Worm (Caenorhabditis elegans) whole organism, L2 larva: ENCODE measurements around the gene R06F6.12.
A peak's percentile ranks its signal among the peaks of the same experiment; 100 is the strongest.

Source experiments
- C34F6.9 ChIP-seq: fragments of 150-350 bp; optimal IDR thresholded peaks from 2 replicates; lab custom pipeline; 2014; ENCODE audit warnings: missing biosample characterization, missing genetic modification characterization
- F13H6.1 ChIP-seq: sonication (generic microtip); optimal IDR thresholded peaks from 2 replicates; lab custom pipeline; 2016; ENCODE audit warnings: missing genetic modification characterization, missing compliant biosample characterization
- R02D3.7 ChIP-seq: fragments of 150-350 bp; optimal IDR thresholded peaks from 2 replicates; lab custom pipeline; 2014; ENCODE audit warnings: missing biosample characterization, missing genetic modification characterization
- ZK546.5 ChIP-seq: sonication (generic microtip); optimal IDR thresholded peaks from 2 replicates; lab custom pipeline; 2017; ENCODE audit warnings: missing biosample characterization, missing genetic modification characterization
- alr-1 ChIP-seq: fragments of 150-350 bp; optimal IDR thresholded peaks from 2 replicates; lab custom pipeline; 2014; ENCODE audit warnings: missing biosample characterization, missing genetic modification characterization
- aly-2 ChIP-seq: fragments of 150-350 bp; optimal IDR thresholded peaks from 2 replicates; lab custom pipeline; 2014; ENCODE audit warnings: missing biosample characterization, missing genetic modification characterization
- ama-1 ChIP-seq: fragments of 150-350 bp; optimal IDR thresholded peaks from 2 replicates; lab custom pipeline; 2018; ENCODE audit warnings: inconsistent platforms
- blmp-1 ChIP-seq: sonication (generic microtip); optimal IDR thresholded peaks from 2 replicates; lab custom pipeline; 2017; ENCODE audit warnings: missing genetic modification characterization, mild to moderate bottlenecking, missing compliant biosample characterization, antibody characterized with exemption, moderate library complexity; ENCODE audit not compliant: insufficient read depth
- ceh-82 ChIP-seq: fragments of 150-350 bp; optimal IDR thresholded peaks from 2 replicates; lab custom pipeline; 2014; ENCODE audit warnings: missing biosample characterization, missing genetic modification characterization
- dmd-4 ChIP-seq: sonication (generic microtip); optimal IDR thresholded peaks from 2 replicates; lab custom pipeline; 2017; ENCODE audit warnings: missing biosample characterization, missing genetic modification characterization
- elt-3 ChIP-seq: sonication (generic microtip); optimal IDR thresholded peaks from 2 replicates; lab custom pipeline; 2017; ENCODE audit warnings: missing biosample characterization, missing genetic modification characterization
- gmeb-1 ChIP-seq: fragments of 150-350 bp; optimal IDR thresholded peaks from 2 replicates; lab custom pipeline; 2014; ENCODE audit warnings: missing biosample characterization, missing genetic modification characterization
- lin-11 ChIP-seq: fragments of 150-350 bp; sonication (generic microtip); optimal IDR thresholded peaks from 2 replicates; lab custom pipeline; 2014; ENCODE audit warnings: missing biosample characterization, missing genetic modification characterization, inconsistent platforms, mixed read lengths
- lsy-2 ChIP-seq, 2 experiments: fragments of 150-350 bp in 1 of 2; sonication (generic microtip) in 1 of 2; optimal IDR thresholded peaks; 2 replicates each; lab custom pipeline; 2014 to 2017; ENCODE audit warnings: missing biosample characterization in 2 of 2, missing genetic modification characterization in 2 of 2
- mdl-1 ChIP-seq, 2 experiments: fragments of 150-350 bp in 1 of 2; sonication (generic microtip) in 1 of 2; optimal IDR thresholded peaks; 2 replicates each; lab custom pipeline; 2017; ENCODE audit warnings: missing biosample characterization in 2 of 2, missing genetic modification characterization in 2 of 2
- nhr-12 ChIP-seq: fragments of 150-350 bp; optimal IDR thresholded peaks from 2 replicates; lab custom pipeline; 2014; ENCODE audit warnings: missing biosample characterization, missing genetic modification characterization
- nhr-21 ChIP-seq: fragments of 150-350 bp; optimal IDR thresholded peaks from 2 replicates; lab custom pipeline; 2014; ENCODE audit warnings: missing biosample characterization, missing genetic modification characterization
- nhr-23 ChIP-seq: fragments of 150-350 bp; optimal IDR thresholded peaks from 2 replicates; lab custom pipeline; 2014; ENCODE audit warnings: missing biosample characterization, missing genetic modification reagents, missing genetic modification characterization
- nhr-237 ChIP-seq: fragments of 150-350 bp; optimal IDR thresholded peaks from 2 replicates; lab custom pipeline; 2014; ENCODE audit warnings: missing biosample characterization, missing genetic modification characterization
- nhr-25 ChIP-seq: fragments of 150-350 bp; sonication (generic microtip); optimal IDR thresholded peaks from 3 replicates; lab custom pipeline; 2014; ENCODE audit warnings: missing biosample characterization, missing genetic modification characterization
- nhr-6 ChIP-seq: fragments of 150-350 bp; optimal IDR thresholded peaks from 2 replicates; lab custom pipeline; 2014; ENCODE audit warnings: missing biosample characterization, missing genetic modification characterization
- nhr-77 ChIP-seq: fragments of 150-350 bp; optimal IDR thresholded peaks from 2 replicates; lab custom pipeline; 2014; ENCODE audit warnings: missing biosample characterization, missing genetic modification characterization
- peb-1 ChIP-seq: fragments of 150-350 bp; optimal IDR thresholded peaks from 2 replicates; lab custom pipeline; 2014; ENCODE audit warnings: missing biosample characterization, missing genetic modification characterization
- sem-4 ChIP-seq: fragments of 150-350 bp; optimal IDR thresholded peaks from 2 replicates; lab custom pipeline; 2014; ENCODE audit warnings: missing biosample characterization, missing genetic modification reagents, missing genetic modification characterization
- skn-1 ChIP-seq: sonication (generic microtip); optimal IDR thresholded peaks from 2 replicates; lab custom pipeline; 2017; ENCODE audit warnings: missing biosample characterization, missing genetic modification characterization
- sma-3 ChIP-seq: sonication (generic microtip); optimal IDR thresholded peaks from 2 replicates; lab custom pipeline; 2016; ENCODE audit warnings: missing genetic modification reagents, missing genetic modification characterization, missing compliant biosample characterization
- sma-9 ChIP-seq, 2 experiments: fragments of 150-350 bp in 1 of 2; sonication (generic microtip) in 1 of 2; optimal IDR thresholded peaks; 2 replicates each; lab custom pipeline; 2014 to 2016; ENCODE audit warnings: missing genetic modification characterization in 2 of 2, mild to moderate bottlenecking in 1 of 2, missing biosample characterization in 1 of 2, missing compliant biosample characterization in 1 of 2, missing genetic modification reagents in 1 of 2, moderate library complexity in 1 of 2
- snpc-4 ChIP-seq: fragments of 150-350 bp; optimal IDR thresholded peaks from 2 replicates; lab custom pipeline; 2014; ENCODE audit warnings: missing biosample characterization, missing genetic modification characterization
- unc-55 ChIP-seq: fragments of 150-350 bp; sonication (generic microtip); optimal IDR thresholded peaks from 3 replicates; lab custom pipeline; 2014; ENCODE audit warnings: missing biosample characterization, missing genetic modification reagents, missing genetic modification characterization
- ztf-1 ChIP-seq: fragments of 200-800 bp; sonication (Bioruptor generic); conservative IDR thresholded peaks from 2 replicates; pipeline ENCODE4 v1.3.6; 2022; ENCODE audit warnings: missing genetic modification characterization, missing compliant biosample characterization

R06F6.12 gene

DNA sequence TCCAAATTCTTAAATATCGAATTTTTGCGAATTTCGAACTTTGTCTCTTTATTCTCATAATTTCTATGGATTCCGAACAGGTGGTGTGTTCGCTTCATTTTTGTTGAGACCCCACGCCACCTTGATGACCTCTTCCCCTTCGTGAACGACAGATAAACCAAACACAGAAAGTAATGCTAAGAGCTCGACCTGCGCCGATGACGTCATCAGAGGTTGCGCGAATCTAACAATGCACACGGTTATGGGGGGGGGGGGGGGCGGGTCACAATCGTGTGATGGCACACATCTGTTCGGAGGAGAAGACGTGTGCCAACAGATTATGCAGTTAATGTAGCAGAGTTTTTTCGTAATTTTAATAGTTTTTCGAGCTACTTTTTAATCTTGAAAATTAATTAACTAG lies 39.6 kb downstream of the R06F6.12 start:
- TF ChIP-seq ZK546.5 (tag; lab: Kevin White, UChicago) (no peak), peb-1 (tag; lab: Kevin White, UChicago) (no peak), aly-2 (no peak)

DNA sequence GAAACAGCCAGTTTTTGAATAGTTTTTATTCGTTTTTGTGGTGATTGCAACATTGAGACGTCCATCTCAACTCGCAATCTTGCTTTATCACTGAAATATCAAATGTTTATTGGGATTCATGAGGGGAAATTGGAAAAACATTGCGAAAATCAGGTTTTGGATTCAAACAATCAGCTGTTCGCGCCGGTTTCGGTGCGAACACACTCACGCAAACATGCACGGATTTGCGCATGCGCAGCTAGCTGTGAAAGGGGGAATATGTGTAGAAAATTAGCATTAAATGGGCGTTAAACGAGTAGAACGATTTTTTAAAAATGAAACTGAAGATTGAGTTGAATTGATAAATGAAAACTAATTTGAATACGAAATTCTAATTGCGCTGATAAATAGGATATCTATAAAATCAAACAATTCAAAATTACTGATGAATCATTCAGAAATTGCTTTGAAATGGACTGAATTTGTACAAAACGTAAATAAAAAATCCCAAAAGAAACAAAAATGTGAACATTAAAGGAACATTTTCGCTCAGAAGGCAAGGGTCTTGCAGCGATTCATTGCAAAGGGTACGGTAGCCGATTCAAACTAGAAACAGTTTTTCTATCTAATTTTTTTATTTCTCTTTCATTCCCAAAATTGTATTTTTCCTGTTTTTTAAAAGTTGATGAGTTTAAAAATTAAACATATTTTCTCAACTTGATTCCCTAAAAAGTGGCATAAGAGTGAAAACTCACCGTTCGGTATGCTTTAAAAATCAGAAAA lies 40.5 kb downstream of the R06F6.12 start, which contains the start of gene ect-2:
Gene ect-2, minus strand, starts transcription at position 762 of the 762 bp plus-strand sequence.
- TF ChIP-seq skn-1 (tag; lab: Kevin White, UChicago) = no peak
- no peak for TF ChIP-seq dmd-4 (tag; lab: Kevin White, UChicago)
- TF ChIP-seq lsy-2 (tag; optimal IDR thresholded peaks at IDR 0.05; lab: Kevin White, UChicago) = peak in 1 of 2 experiments; percentile 29
- peak; percentile 29 for TF ChIP-seq C34F6.9
- TF ChIP-seq unc-55 = peak; percentile 43
- peak; percentile 79 for TF ChIP-seq gmeb-1
- TF ChIP-seq nhr-12 = no peak
- TF ChIP-seq nhr-23 (tag; lab: Kevin White, UChicago) = no peak
- TF ChIP-seq mdl-1 (tag; optimal IDR thresholded peaks at IDR 0.05; lab: Kevin White, UChicago) = no peak
- no peak for TF ChIP-seq lin-11 (tag; lab: Kevin White, UChicago)
- TF ChIP-seq ZK546.5 (tag; lab: Kevin White, UChicago) = no peak
- no peak for TF ChIP-seq sma-9 (GFP tag; optimal IDR thresholded peaks at IDR 0.05; lab: Kevin White, UChicago)
- no peak for TF ChIP-seq sma-9 (tag; optimal IDR thresholded peaks at IDR 0.05; lab: Kevin White, UChicago)
- TF ChIP-seq alr-1 (tag; lab: Kevin White, UChicago) = no peak
- TF ChIP-seq sma-3 (GFP tag; lab: Kevin White, UChicago) = no peak
- no peak for TF ChIP-seq ama-1 (lab: Kevin White, UChicago)
- TF ChIP-seq nhr-25 (tag; lab: Kevin White, UChicago) = no peak
- no peak for TF ChIP-seq elt-3 (tag; lab: Kevin White, UChicago)
- TF ChIP-seq, all 48 proteins: peak for 4

DNA sequence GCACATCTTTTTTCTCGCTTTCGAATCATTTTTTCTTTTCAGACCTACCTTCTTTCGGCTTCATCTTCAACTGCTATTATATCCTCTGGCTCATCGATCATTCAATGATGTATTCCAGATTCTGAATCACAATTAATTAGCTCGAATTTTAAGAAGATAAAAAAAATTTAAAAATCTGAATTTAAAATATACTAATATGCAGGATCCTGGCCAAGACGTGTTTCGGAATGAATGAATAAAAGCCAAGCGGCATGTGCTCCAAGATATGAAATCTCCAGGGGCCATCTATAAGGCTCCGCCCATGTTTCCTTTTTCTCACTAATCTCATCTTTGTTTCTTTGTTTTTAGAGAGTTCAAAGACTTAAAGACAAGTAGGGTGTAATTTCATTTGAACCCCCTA lies 45.9 kb downstream of the R06F6.12 start, which contains the start of gene mpz-1:
Gene mpz-1, minus strand, starts transcription at position 101 of the 400 bp plus-strand sequence.
- no peak for TF ChIP-seq peb-1 (tag; lab: Kevin White, UChicago)
- no peak for TF ChIP-seq snpc-4 (tag; lab: Kevin White, UChicago)
- TF ChIP-seq mdl-1 (tag; optimal IDR thresholded peaks at IDR 0.05; lab: Kevin White, UChicago) = no peak
- no peak for TF ChIP-seq R02D3.7 (tag; lab: Kevin White, UChicago)
- no peak for TF ChIP-seq F13H6.1
- TF ChIP-seq nhr-77 (tag; lab: Kevin White, UChicago) = no peak
- no peak for TF ChIP-seq ceh-82
- no peak for TF ChIP-seq aly-2
- no peak for TF ChIP-seq blmp-1
- no peak for TF ChIP-seq lsy-2 (tag; optimal IDR thresholded peaks at IDR 0.05; lab: Kevin White, UChicago)
- TF ChIP-seq lin-11 (tag; lab: Kevin White, UChicago) = no peak
- no peak for TF ChIP-seq nhr-237 (tag; lab: Kevin White, UChicago)
- no peak for TF ChIP-seq ZK546.5 (tag; lab: Kevin White, UChicago)
- no peak for TF ChIP-seq alr-1 (tag; lab: Kevin White, UChicago)
- TF ChIP-seq ztf-1 (GFP tag; lab: Robert Waterston, UW) = no peak
- TF ChIP-seq nhr-21 (tag; lab: Kevin White, UChicago) = no peak
- no peak for TF ChIP-seq sem-4 (tag; lab: Kevin White, UChicago)
- TF ChIP-seq dmd-4 (tag; lab: Kevin White, UChicago) = no peak
- no peak for TF ChIP-seq nhr-6
- TF ChIP-seq, all 48 proteins: peak for 0
